Fruit fly (Drosophila melanogaster): ENCODE results near the gene TotF.

The TotF gene

DNA sequence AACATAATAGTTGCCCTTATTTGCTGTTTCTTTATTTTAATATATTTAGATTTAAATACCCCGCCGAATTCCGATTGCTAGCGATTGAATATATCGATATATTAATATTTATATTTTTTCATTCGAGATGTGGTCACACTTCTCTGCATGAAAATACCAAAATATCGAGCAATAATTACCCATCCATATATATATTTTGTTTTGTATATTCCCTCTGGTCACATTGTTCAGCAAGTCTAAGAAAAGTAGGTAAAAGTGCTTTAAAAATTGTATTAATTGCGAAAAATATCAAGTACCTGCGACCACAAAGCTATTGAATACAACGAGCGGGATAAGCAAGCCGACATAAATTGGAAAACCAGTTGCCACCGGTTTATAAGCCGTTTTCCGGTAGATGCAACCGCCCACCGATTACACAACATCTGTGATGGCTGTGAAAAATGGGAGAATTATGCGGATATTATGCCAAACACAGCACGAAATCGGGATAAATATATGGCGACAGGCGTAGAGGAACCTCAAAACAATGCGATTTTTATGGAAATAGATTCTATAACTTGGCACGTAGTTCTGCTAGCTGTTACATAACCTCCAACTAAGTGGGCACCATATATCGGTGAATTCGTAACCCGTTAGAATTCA is 46.5 kb upstream of the TotF start, which contains the start of gene COX4 (continued):
- TF ChIP-seq ATbp (GFP tag; optimal IDR thresholded peaks at IDR 0.05) (no peak), hkb (optimal IDR thresholded peaks at IDR 0.05) (no peak), hkb (GFP tag; IDR thresholded peaks at IDR 0.05) (no peak), dimm (GFP tag; IDR thresholded peaks at IDR 0.05) (no peak), exex (tag; optimal IDR thresholded peaks at IDR 0.05) (peak; percentile 21), trh (GFP tag; optimal IDR thresholded peaks at IDR 0.05) (no peak), CG10654 (GFP tag; optimal IDR thresholded peaks at IDR 0.05) (no peak), BtbVII (GFP tag; optimal IDR thresholded peaks at IDR 0.05) (no peak), CG12071 (GFP tag; optimal IDR thresholded peaks at IDR 0.05) (no peak), dysf (GFP tag; IDR thresholded peaks at IDR 0.05) (no peak), tup (GFP tag; optimal IDR thresholded peaks at IDR 0.05) (no peak), CG7963 (GFP tag; IDR thresholded peaks at IDR 0.05; ENCODE audit: partially characterized antibody) (peak; percentile 57; the same call in 2 of the 3 replicates), chn (GFP tag; optimal IDR thresholded peaks at IDR 0.05) (no peak), CG12104 (GFP tag; optimal IDR thresholded peaks at IDR 0.05) (no peak), odd (GFP tag; optimal IDR thresholded peaks at IDR 0.05) (no peak), CG30020 (tag; optimal IDR thresholded peaks at IDR 0.05) (peak; percentile 43), tio (GFP tag; optimal IDR thresholded peaks at IDR 0.05) (no peak), Bteb2 (GFP tag; optimal IDR thresholded peaks at IDR 0.05) (no peak), CG11456 (GFP tag; IDR thresholded peaks at IDR 0.05) (no peak), salm (tag; optimal IDR thresholded peaks at IDR 0.05) (no peak), CG4730 (GFP tag; IDR thresholded peaks at IDR 0.05) (no peak), ro (GFP tag; IDR thresholded peaks at IDR 0.05) (no peak), pzg (GFP tag; optimal IDR thresholded peaks at IDR 0.05) (peak; percentile 80), D19B (GFP tag; optimal IDR thresholded peaks at IDR 0.05) (no peak), sob (GFP tag; IDR thresholded peaks at IDR 0.05) (no peak; the same call in 1 of the 2 replicates), Sry-β (GFP tag; optimal IDR thresholded peaks at IDR 0.05) (no peak), CG6765 (GFP tag; optimal IDR thresholded peaks at IDR 0.05) (no peak), grau (tag; optimal IDR thresholded peaks at IDR 0.05) (no peak), ttk (GFP tag; IDR thresholded peaks at IDR 0.05) (no peak), pum (GFP tag; optimal IDR thresholded peaks at IDR 0.05) (no peak), CG16813 (GFP tag; IDR thresholded peaks at IDR 0.05; ENCODE audit: partially characterized antibody) (peak; percentile 65), Chrac-16 (GFP tag; optimal IDR thresholded peaks at IDR 0.05) (no peak), mld (GFP tag; IDR thresholded peaks at IDR 0.05; ENCODE audit: partially characterized antibody) (no peak), CG42726 (GFP tag; IDR thresholded peaks at IDR 0.05; ENCODE audit: partially characterized antibody) (peak; percentile 74; the same call in 1 of the 2 replicates), shn (GFP tag; optimal IDR thresholded peaks at IDR 0.05) (no peak), fd96Cb (tag; optimal IDR thresholded peaks at IDR 0.05) (no peak), CG4854 (GFP tag; optimal IDR thresholded peaks at IDR 0.05) (no peak), CG31388 (GFP tag; optimal IDR thresholded peaks at IDR 0.05) (no peak), Fer1 (GFP tag; optimal IDR thresholded peaks at IDR 0.05) (no peak), CG10565 (GFP tag; optimal IDR thresholded peaks at IDR 0.05) (no peak), wdn (GFP tag; IDR thresholded peaks at IDR 0.05) (no peak), nmo (GFP tag; optimal IDR thresholded peaks at IDR 0.05) (peak; percentile 24), CG31224 (GFP tag; IDR thresholded peaks at IDR 0.05) (no peak), dmrt11E (tag; optimal IDR thresholded peaks at IDR 0.05) (no peak), CG6254 (GFP tag; optimal IDR thresholded peaks at IDR 0.05) (no peak), wek (GFP tag; optimal IDR thresholded peaks at IDR 0.05) (no peak), TFAM (GFP tag; optimal IDR thresholded peaks at IDR 0.05) (no peak), MESR4 (GFP tag; optimal IDR thresholded peaks at IDR 0.05) (peak; percentile 92), p53 (GFP tag; optimal IDR thresholded peaks at IDR 0.05) (no peak), CG12219 (GFP tag; optimal IDR thresholded peaks at IDR 0.05) (no peak), Dip3 (GFP tag; optimal IDR thresholded peaks at IDR 0.05) (no peak)

Data from whole organism, embryonic.